Worm (Caenorhabditis elegans) whole organism, L2 larva: Measurements from ENCODE around the gene C53C11.5.

Experiments
- F13H6.1 ChIP-seq: sonication (generic microtip); optimal IDR thresholded peaks from 2 replicates; lab custom pipeline; 2016; ENCODE audit warnings: missing genetic modification characterization, missing compliant biosample characterization
- ZK546.5 ChIP-seq: sonication (generic microtip); optimal IDR thresholded peaks from 2 replicates; lab custom pipeline; 2017; ENCODE audit warnings: missing biosample characterization, missing genetic modification characterization
- ama-1 ChIP-seq: fragments of 150-350 bp; optimal IDR thresholded peaks from 2 replicates; lab custom pipeline; 2018; ENCODE audit warnings: inconsistent platforms
- mab-5 ChIP-seq: fragments of 150-350 bp; optimal IDR thresholded peaks from 2 replicates; lab custom pipeline; 2014; ENCODE audit warnings: missing biosample characterization, missing genetic modification characterization
- nhr-6 ChIP-seq: fragments of 150-350 bp; optimal IDR thresholded peaks from 2 replicates; lab custom pipeline; 2014; ENCODE audit warnings: missing biosample characterization, missing genetic modification characterization
- unc-62 ChIP-seq: fragments of 150-350 bp; optimal IDR thresholded peaks from 2 replicates; lab custom pipeline; 2014; ENCODE audit warnings: missing biosample characterization, missing genetic modification reagents, missing genetic modification characterization

- TF ChIP-seq ama-1 (lab: Kevin White, UChicago) (no peak), F13H6.1 (tag; lab: Kevin White, UChicago) (no peak), nhr-6 (tag; lab: Kevin White, UChicago) (no peak), ZK546.5 (tag; lab: Kevin White, UChicago) (no peak), mab-5 (no peak), unc-62 (GFP tag; lab: Kevin White, UChicago) (no peak)
Measured at ce11 chrX:17329075-17329474, 4.8 kb upstream of the C53C11.5 start.
